Worm (Caenorhabditis elegans) whole organism, mixed stage, embryonic: ENCODE results near the gene pgm-2.

ENCODE experiments used
- M03D4.4 ChIP-seq: sonication (generic microtip); optimal IDR thresholded peaks from 2 replicates; lab custom pipeline; 2017; ENCODE audit warnings: mild to moderate bottlenecking, missing genetic modification characterization, missing compliant biosample characterization
- bed-3 ChIP-seq: fragments of 200-800 bp; sonication (Bioruptor generic); optimal IDR thresholded peaks from 3 replicates; lab custom pipeline; 2018; ENCODE audit warnings: mild to moderate bottlenecking, missing genetic modification characterization, moderate library complexity, missing compliant biosample characterization
- blmp-1 ChIP-seq: fragments of 150-350 bp; optimal IDR thresholded peaks from 2 replicates; lab custom pipeline; 2014; ENCODE audit warnings: missing biosample characterization, missing genetic modification characterization
- ceh-39 ChIP-seq: fragments of 150-350 bp; optimal IDR thresholded peaks from 2 replicates; lab custom pipeline; 2014; ENCODE audit warnings: missing biosample characterization, missing genetic modification characterization
- ceh-43 ChIP-seq: fragments of 200-800 bp; sonication (Bioruptor generic); optimal IDR thresholded peaks from 2 replicates; lab custom pipeline; 2018; ENCODE audit warnings: mild to moderate bottlenecking, missing genetic modification characterization, moderate library complexity, missing compliant biosample characterization
- ceh-83 ChIP-seq: fragments of 200-800 bp; sonication (Bioruptor generic); optimal IDR thresholded peaks from 2 replicates; lab custom pipeline; 2018; ENCODE audit warnings: mild to moderate bottlenecking, missing genetic modification characterization, missing compliant biosample characterization
- ces-1 ChIP-seq: fragments of 150-350 bp; optimal IDR thresholded peaks from 2 replicates; lab custom pipeline; 2014; ENCODE audit warnings: missing biosample characterization, missing genetic modification reagents, missing genetic modification characterization
- cnd-1 ChIP-seq: fragments of 200-800 bp; sonication (Bioruptor generic); optimal IDR thresholded peaks from 2 replicates; lab custom pipeline; 2018; ENCODE audit warnings: mild to moderate bottlenecking, missing genetic modification characterization, missing compliant biosample characterization
- drap-1 ChIP-seq: fragments of 200-800 bp; sonication (Bioruptor generic); optimal IDR thresholded peaks from 3 replicates; lab custom pipeline; 2018; ENCODE audit warnings: mild to moderate bottlenecking, missing genetic modification characterization, missing compliant biosample characterization
- elt-1 ChIP-seq: sonication (generic microtip); optimal IDR thresholded peaks from 2 replicates; lab custom pipeline; 2017; ENCODE audit warnings: missing genetic modification characterization, mild to moderate bottlenecking, missing compliant biosample characterization, antibody characterized with exemption, moderate library complexity, borderline replicate concordance; ENCODE audit not compliant: insufficient read depth
- elt-3 ChIP-seq: fragments of 150-350 bp; optimal IDR thresholded peaks from 2 replicates; lab custom pipeline; 2014; ENCODE audit warnings: missing biosample characterization, missing genetic modification characterization
- flh-1 ChIP-seq: fragments of 200-800 bp; sonication (Bioruptor generic); optimal IDR thresholded peaks from 2 replicates; lab custom pipeline; 2018; ENCODE audit warnings: mild to moderate bottlenecking, missing genetic modification characterization, moderate library complexity, missing compliant biosample characterization
- ham-2 ChIP-seq: fragments of 200-800 bp; sonication (Bioruptor generic); optimal IDR thresholded peaks from 2 replicates; lab custom pipeline; 2018; ENCODE audit warnings: mild to moderate bottlenecking, missing genetic modification characterization, missing compliant biosample characterization
- hlh-1 ChIP-seq: fragments of 150-350 bp; optimal IDR thresholded peaks from 2 replicates; lab custom pipeline; 2014; ENCODE audit warnings: missing biosample characterization, missing genetic modification reagents, missing genetic modification characterization
- lin-13 ChIP-seq: fragments of 150-350 bp; optimal IDR thresholded peaks from 2 replicates; lab custom pipeline; 2014; ENCODE audit warnings: missing biosample characterization, missing genetic modification characterization
- lin-32 ChIP-seq: fragments of 200-800 bp; sonication (Bioruptor generic); optimal IDR thresholded peaks from 2 replicates; lab custom pipeline; 2018; ENCODE audit warnings: mild to moderate bottlenecking, missing genetic modification characterization, missing compliant biosample characterization
- lsy-2 ChIP-seq: fragments of 150-350 bp; optimal IDR thresholded peaks from 2 replicates; lab custom pipeline; 2014; ENCODE audit warnings: missing biosample characterization, missing genetic modification characterization
- mab-5 ChIP-seq: fragments of 150-350 bp; optimal IDR thresholded peaks from 2 replicates; lab custom pipeline; 2014; ENCODE audit warnings: missing biosample characterization, missing genetic modification characterization
- mep-1 ChIP-seq: fragments of 150-350 bp; optimal IDR thresholded peaks from 2 replicates; lab custom pipeline; 2017; ENCODE audit warnings: missing biosample characterization, missing genetic modification reagents, missing genetic modification characterization, inconsistent platforms
- mls-2 ChIP-seq: sonication (generic microtip); optimal IDR thresholded peaks from 2 replicates; lab custom pipeline; 2016; ENCODE audit warnings: mild to moderate bottlenecking, missing genetic modification characterization, moderate library complexity, missing compliant biosample characterization
- nhr-12 ChIP-seq: fragments of 150-350 bp; optimal IDR thresholded peaks from 2 replicates; lab custom pipeline; 2014; ENCODE audit warnings: missing biosample characterization, missing genetic modification characterization
- nhr-2 ChIP-seq: fragments of 150-350 bp; optimal IDR thresholded peaks from 2 replicates; lab custom pipeline; 2014; ENCODE audit warnings: missing biosample characterization, missing genetic modification characterization
- nhr-237 ChIP-seq: fragments of 150-350 bp; optimal IDR thresholded peaks from 2 replicates; lab custom pipeline; 2014; ENCODE audit warnings: missing biosample characterization, missing genetic modification characterization
- nhr-28 ChIP-seq: fragments of 150-350 bp; optimal IDR thresholded peaks from 2 replicates; lab custom pipeline; 2014; ENCODE audit warnings: missing biosample characterization, missing genetic modification characterization
- nhr-76 ChIP-seq: sonication (generic microtip); optimal IDR thresholded peaks from 2 replicates; lab custom pipeline; 2017; ENCODE audit warnings: missing biosample characterization, missing genetic modification characterization
- pha-4 ChIP-seq: fragments of 150-350 bp; optimal IDR thresholded peaks from 2 replicates; lab custom pipeline; 2018; ENCODE audit warnings: missing biosample characterization, missing genetic modification reagents, missing genetic modification characterization
- sem-2 ChIP-seq: fragments of 200-800 bp; sonication (Bioruptor generic); optimal IDR thresholded peaks from 2 replicates; lab custom pipeline; 2018; ENCODE audit warnings: mild to moderate bottlenecking, missing genetic modification characterization, missing compliant biosample characterization
- snpc-4 ChIP-seq: fragments of 150-350 bp; optimal IDR thresholded peaks from 2 replicates; lab custom pipeline; 2014; ENCODE audit warnings: missing biosample characterization, missing genetic modification characterization
- sptf-1 ChIP-seq: sonication (generic microtip); optimal IDR thresholded peaks from 2 replicates; lab custom pipeline; 2017; ENCODE audit warnings: mild to moderate bottlenecking, missing genetic modification characterization, moderate library complexity, missing compliant biosample characterization
- tbx-8 ChIP-seq: fragments of 200-800 bp; sonication (Bioruptor generic); optimal IDR thresholded peaks from 2 replicates; lab custom pipeline; 2018; ENCODE audit warnings: mild to moderate bottlenecking, missing genetic modification characterization, moderate library complexity, missing compliant biosample characterization
- unc-120 ChIP-seq: sonication (generic microtip); optimal IDR thresholded peaks from 2 replicates; lab custom pipeline; 2017; ENCODE audit warnings: missing genetic modification characterization, missing compliant biosample characterization; ENCODE audit not compliant: poor library complexity, severe bottlenecking
- unc-39 ChIP-seq: fragments of 150-350 bp; optimal IDR thresholded peaks from 2 replicates; lab custom pipeline; 2014; ENCODE audit warnings: missing biosample characterization, missing genetic modification characterization
- unc-62 ChIP-seq: fragments of 150-350 bp; optimal IDR thresholded peaks from 2 replicates; lab custom pipeline; 2014; ENCODE audit warnings: missing biosample characterization, missing genetic modification reagents, missing genetic modification characterization
- zip-8 ChIP-seq: fragments of 150-350 bp; optimal IDR thresholded peaks from 2 replicates; lab custom pipeline; 2014; ENCODE audit warnings: missing biosample characterization, missing genetic modification characterization
- ztf-11 ChIP-seq: fragments of 150-350 bp; optimal IDR thresholded peaks from 2 replicates; lab custom pipeline; 2014; ENCODE audit warnings: missing biosample characterization, missing genetic modification characterization

pgm-2 gene

ce11 chrIII:13298722-13299431 lies at the start of gene pgm-2:
pgm-2 (plus strand) TSS chrIII:13299378.
- peak; percentile 82 for TF ChIP-seq elt-1 (tag; lab: Kevin White, UChicago)
- TF ChIP-seq lsy-2, result no peak
- peak; percentile 35 for TF ChIP-seq nhr-2 (tag; lab: Kevin White, UChicago)
- TF ChIP-seq snpc-4, result no peak

- no peak for TF ChIP-seq nhr-12
- TF ChIP-seq pha-4, result peak; percentile 45
These were observed 44.9 kb upstream of the pgm-2 start, which contains the start of gene F56A8.9 for ce11 chrIII:13254178-13254725. F56A8.9 (plus strand) TSS chrIII:13254675.

ce11 chrIII:13256438-13256928 lies 42.7 kb upstream of the pgm-2 start, which contains the start of gene F56A8.3:
F56A8.3 (plus strand) TSS chrIII:13256878.
- TF ChIP-seq ceh-83 (no peak), hlh-1 (tag; lab: Kevin White, UChicago) (peak; percentile 35), ham-2 (no peak), sptf-1 (tag; lab: Kevin White, UChicago) (peak; percentile 7), unc-39 (tag; lab: Kevin White, UChicago) (no peak), nhr-12 (no peak), zip-8 (tag; lab: Kevin White, UChicago) (no peak), pha-4 (peak; percentile 51), cnd-1 (no peak), drap-1 (GFP tag; lab: Kevin White, UChicago) (no peak), sem-2 (GFP tag; lab: Kevin White, UChicago) (no peak), ceh-39 (tag; lab: Kevin White, UChicago) (no peak), nhr-76 (tag; lab: Kevin White, UChicago) (no peak), elt-1 (tag; lab: Kevin White, UChicago) (no peak), unc-120 (no peak), elt-3 (no peak), flh-1 (no peak), ceh-43 (GFP tag; lab: Kevin White, UChicago) (no peak), bed-3 (no peak), lin-32 (no peak), mls-2 (tag; lab: Kevin White, UChicago) (no peak), lsy-2 (peak; percentile 14), nhr-28 (tag; lab: Kevin White, UChicago) (no peak), unc-62 (GFP tag; lab: Kevin White, UChicago) (no peak), ces-1 (GFP tag; lab: Kevin White, UChicago) (peak; percentile 36), nhr-237 (peak; percentile 13), ztf-11 (no peak), blmp-1 (tag; lab: Kevin White, UChicago) (no peak), lin-13 (no peak), mab-5 (tag; lab: Kevin White, UChicago) (peak; percentile 35), snpc-4 (no peak), mep-1 (tag; lab: Kevin White, UChicago) (peak; percentile 3), M03D4.4 (tag; lab: Kevin White, UChicago) (no peak), tbx-8 (no peak), nhr-2 (tag; lab: Kevin White, UChicago) (no peak)

- TF ChIP-seq nhr-2 (tag; lab: Kevin White, UChicago), result no peak
- peak; percentile 86 for TF ChIP-seq ces-1 (GFP tag; lab: Kevin White, UChicago)
- peak; percentile 14 for TF ChIP-seq hlh-1 (tag; lab: Kevin White, UChicago)
- TF ChIP-seq lin-32, result peak; percentile 15
- peak; percentile 0 for TF ChIP-seq lin-13
- no peak for TF ChIP-seq flh-1
- peak; percentile 12 for TF ChIP-seq ceh-39 (tag; lab: Kevin White, UChicago)
- peak; percentile 7 for TF ChIP-seq mls-2 (tag; lab: Kevin White, UChicago)
- peak; percentile 87 for TF ChIP-seq cnd-1
These were observed 41.0 kb upstream of the pgm-2 start for ce11 chrIII:13258163-13258562.
